Fruit fly (Drosophila melanogaster) whole organism, adult: ENCODE measurements around the gene CG11563.

Source experiments
- CG11617 ChIP-seq: fragments of 200-800 bp; sonication (Bioruptor generic); optimal IDR thresholded peaks from 2 replicates; lab custom pipeline; 2017; ENCODE audit warnings: mild to moderate bottlenecking, missing biosample characterization, missing genetic modification reagents, missing genetic modification characterization
- CG12768 ChIP-seq: fragments of 200-800 bp; sonication (Bioruptor generic); optimal IDR thresholded peaks from 2 replicates; lab custom pipeline; 2017; ENCODE audit warnings: missing biosample characterization, missing genetic modification characterization, mild to moderate bottlenecking, moderate library complexity, missing genetic modification reagents
- CG14711 ChIP-seq: fragments of 200-800 bp; sonication (Bioruptor generic); optimal IDR thresholded peaks from 2 replicates; lab custom pipeline; 2018; ENCODE audit warnings: missing biosample characterization, mild to moderate bottlenecking, missing genetic modification characterization, moderate library complexity
- CG1620 ChIP-seq: fragments of 200-800 bp; sonication (Bioruptor generic); optimal IDR thresholded peaks from 2 replicates; lab custom pipeline; 2016; ENCODE audit warnings: missing biosample characterization, missing genetic modification characterization
- CG33017 ChIP-seq: fragments of 200-800 bp; sonication (Bioruptor generic); optimal IDR thresholded peaks from 2 replicates; lab custom pipeline; 2018; ENCODE audit warnings: missing biosample characterization, mild to moderate bottlenecking, missing genetic modification characterization, moderate library complexity
- CG5204 ChIP-seq: fragments of 200-800 bp; sonication (Bioruptor generic); optimal IDR thresholded peaks from 2 replicates; lab custom pipeline; 2016; ENCODE audit warnings: missing biosample characterization, missing genetic modification characterization
- CG7045 ChIP-seq: fragments of 200-800 bp; sonication (Bioruptor generic); optimal IDR thresholded peaks from 2 replicates; lab custom pipeline; 2017; ENCODE audit warnings: missing biosample characterization, mild to moderate bottlenecking, missing genetic modification characterization
- CG7101 ChIP-seq: fragments of 200-800 bp; sonication (Bioruptor generic); optimal IDR thresholded peaks from 2 replicates; lab custom pipeline; 2018; ENCODE audit warnings: missing biosample characterization, mild to moderate bottlenecking, missing genetic modification characterization, moderate library complexity
- Clk ChIP-seq: fragments of 200-800 bp; sonication (Bioruptor generic); optimal IDR thresholded peaks from 2 replicates; lab custom pipeline; 2017; ENCODE audit warnings: missing biosample characterization, missing genetic modification characterization
- Crg-1 ChIP-seq: fragments of 200-800 bp; sonication (Bioruptor generic); optimal IDR thresholded peaks from 2 replicates; lab custom pipeline; 2016; ENCODE audit warnings: missing biosample characterization, missing genetic modification characterization
- Hr96 ChIP-seq: fragments of 200-800 bp; sonication (Bioruptor generic); optimal IDR thresholded peaks from 2 replicates; lab custom pipeline; 2016; ENCODE audit warnings: missing biosample characterization, missing genetic modification characterization
- Mnt ChIP-seq: fragments of 200-800 bp; sonication (Bioruptor generic); optimal IDR thresholded peaks from 2 replicates; lab custom pipeline; 2016; ENCODE audit warnings: missing biosample characterization, mild to moderate bottlenecking, missing genetic modification characterization
- bab1 ChIP-seq: fragments of 200-800 bp; sonication (Bioruptor generic); optimal IDR thresholded peaks from 3 replicates; lab custom pipeline; 2019; ENCODE audit warnings: missing biosample characterization, mild to moderate bottlenecking, missing genetic modification characterization, moderate library complexity
- cic ChIP-seq: fragments of 200-800 bp; sonication (Bioruptor generic); optimal IDR thresholded peaks from 2 replicates; lab custom pipeline; 2017; ENCODE audit warnings: missing biosample characterization, mild to moderate bottlenecking, missing genetic modification characterization, moderate library complexity
- cnc ChIP-seq, 2 experiments: fragments of >200 bp; optimal IDR thresholded peaks; 2 replicates each; lab custom pipeline; 2017
- kay ChIP-seq: fragments of 200-800 bp; sonication (Bioruptor generic); peaks from one replicate; lab custom pipeline; 2016; ENCODE audit warnings: missing biosample characterization, missing genetic modification characterization, borderline replicate concordance
- ovo ChIP-seq: fragments of 200-800 bp; sonication (Bioruptor generic); optimal IDR thresholded peaks from 2 replicates; lab custom pipeline; 2016; ENCODE audit warnings: missing biosample characterization, missing genetic modification characterization
- pad ChIP-seq: fragments of 200-800 bp; sonication (Bioruptor generic); optimal IDR thresholded peaks from 3 replicates; lab custom pipeline; 2017; ENCODE audit warnings: missing biosample characterization, missing genetic modification characterization, mild to moderate bottlenecking, moderate library complexity, missing genetic modification reagents
- tj ChIP-seq: fragments of 200-800 bp; sonication (Bioruptor generic); optimal IDR thresholded peaks from 3 replicates; lab custom pipeline; 2017; ENCODE audit warnings: missing biosample characterization, mild to moderate bottlenecking, missing genetic modification characterization, moderate library complexity
- toe ChIP-seq: fragments of 200-800 bp; sonication (Bioruptor generic); optimal IDR thresholded peaks from 2 replicates; lab custom pipeline; 2016; ENCODE audit warnings: missing biosample characterization, missing genetic modification characterization

Gene CG11563

dm6 chr3R:31706142-31706894, 30.5 kb upstream of the CG11563 start:
- TF ChIP-seq kay (GFP tag; lab: Kevin White, UChicago) (no peak), pad (no peak), ovo (GFP tag; lab: Kevin White, UChicago) (no peak), Hr96 (GFP tag; lab: Kevin White, UChicago) (no peak), Clk (GFP tag; lab: Kevin White, UChicago) (no peak), CG33017 (no peak), toe (GFP tag; lab: Kevin White, UChicago) (no peak), Crg-1 (no peak), bab1 (GFP tag; lab: Kevin White, UChicago) (no peak), CG7101 (no peak), CG5204 (GFP tag; lab: Kevin White, UChicago) (no peak), CG14711 (tag; lab: Kevin White, UChicago) (no peak), CG7045 (GFP tag; lab: Kevin White, UChicago) (no peak), cic (GFP tag; lab: Kevin White, UChicago) (no peak), CG12768 (GFP tag; lab: Kevin White, UChicago) (no peak), cnc (optimal IDR thresholded peaks at IDR 0.05; lab: Kevin White, UChicago) (no peak), CG1620 (GFP tag; lab: Kevin White, UChicago) (no peak), CG11617 (no peak), tj (GFP tag; lab: Kevin White, UChicago) (no peak), Mnt (GFP tag; lab: Kevin White, UChicago) (no peak)

dm6 chr3R:31706895-31707238, 30.0 kb upstream of the CG11563 start:
- TF ChIP-seq tj (GFP tag; lab: Kevin White, UChicago) (no peak), Hr96 (GFP tag; lab: Kevin White, UChicago) (no peak), CG33017 (no peak), CG7101 (no peak), toe (GFP tag; lab: Kevin White, UChicago) (no peak), ovo (GFP tag; lab: Kevin White, UChicago) (no peak), CG14711 (tag; lab: Kevin White, UChicago) (no peak), CG7045 (GFP tag; lab: Kevin White, UChicago) (no peak), Crg-1 (no peak), Mnt (GFP tag; lab: Kevin White, UChicago) (no peak), pad (no peak)

- TF ChIP-seq cic (GFP tag; lab: Kevin White, UChicago) (no peak), ovo (GFP tag; lab: Kevin White, UChicago) (no peak), CG14711 (tag; lab: Kevin White, UChicago) (no peak), CG12768 (GFP tag; lab: Kevin White, UChicago) (no peak), CG1620 (GFP tag; lab: Kevin White, UChicago) (no peak), CG7045 (GFP tag; lab: Kevin White, UChicago) (no peak), cnc (optimal IDR thresholded peaks at IDR 0.05; lab: Kevin White, UChicago) (no peak), CG5204 (GFP tag; lab: Kevin White, UChicago) (no peak), kay (GFP tag; lab: Kevin White, UChicago) (no peak), CG11617 (no peak), Clk (GFP tag; lab: Kevin White, UChicago) (no peak), CG33017 (no peak), Mnt (GFP tag; lab: Kevin White, UChicago) (no peak)
Observed at dm6 chr3R:31708240-31708639, 28.6 kb upstream of the CG11563 start, which contains the start of gene CG42693. Gene CG42693, minus strand, starts transcription at chr3R:31708340.

dm6 chr3R:31709142-31709541, 27.7 kb upstream of the CG11563 start:
- no peak for TF ChIP-seq ovo (GFP tag; lab: Kevin White, UChicago)
- no peak for TF ChIP-seq Mnt (GFP tag; lab: Kevin White, UChicago)
- TF ChIP-seq Clk (GFP tag; lab: Kevin White, UChicago): no peak
- TF ChIP-seq tj (GFP tag; lab: Kevin White, UChicago): no peak
- no peak for TF ChIP-seq toe (GFP tag; lab: Kevin White, UChicago)
- no peak for TF ChIP-seq CG7101
- no peak for TF ChIP-seq CG12768 (GFP tag; lab: Kevin White, UChicago)

dm6 chr3R:31709769-31710168, 27.1 kb upstream of the CG11563 start:
- TF ChIP-seq CG12768 (GFP tag; lab: Kevin White, UChicago) (no peak), bab1 (GFP tag; lab: Kevin White, UChicago) (no peak), tj (GFP tag; lab: Kevin White, UChicago) (no peak), toe (GFP tag; lab: Kevin White, UChicago) (no peak), CG1620 (GFP tag; lab: Kevin White, UChicago) (no peak), CG11617 (no peak), CG7101 (no peak), Clk (GFP tag; lab: Kevin White, UChicago) (no peak), CG5204 (GFP tag; lab: Kevin White, UChicago) (no peak), cnc (optimal IDR thresholded peaks at IDR 0.05; lab: Kevin White, UChicago) (no peak), CG14711 (tag; lab: Kevin White, UChicago) (no peak), cic (GFP tag; lab: Kevin White, UChicago) (no peak)
